Fruit fly (Drosophila melanogaster) whole organism, embryonic: ENCODE results near the gene CG15390.
A peak's percentile ranks its signal among the peaks of the same experiment; 100 is the strongest.

Source experiments
- Ada2b ChIP-seq: fragments of 200-800 bp; sonication (Bioruptor generic); IDR thresholded peaks from 2 replicates; pipeline ENCODE4 v1.3.6; 2022; ENCODE audit warnings: missing biosample characterization, missing genetic modification characterization
- CG11398 ChIP-seq: fragments of 200-800 bp; sonication (Bioruptor generic); optimal IDR thresholded peaks from 2 replicates; lab custom pipeline; 2016; ENCODE audit warnings: missing biosample characterization, missing genetic modification characterization
- CG12744 ChIP-seq: fragments of 200-800 bp; sonication (Bioruptor generic); optimal IDR thresholded peaks from 2 replicates; lab custom pipeline; 2016; ENCODE audit warnings: missing biosample characterization, missing genetic modification characterization
- CG14441 ChIP-seq: fragments of 200-800 bp; sonication (Bioruptor generic); IDR thresholded peaks from 2 replicates; pipeline ENCODE4 v1.3.6; 2022; ENCODE audit warnings: missing biosample characterization, missing genetic modification characterization
- CG15696 ChIP-seq: fragments of 200-800 bp; sonication (Bioruptor generic); optimal IDR thresholded peaks from 2 replicates; lab custom pipeline; 2019; ENCODE audit warnings: missing biosample characterization, mild to moderate bottlenecking, missing genetic modification characterization, moderate library complexity
- CG16815 ChIP-seq: fragments of 200-800 bp; sonication (Bioruptor generic); optimal IDR thresholded peaks from 3 replicates; lab custom pipeline; 2017; ENCODE audit warnings: missing biosample characterization, mild to moderate bottlenecking, missing genetic modification characterization
- CG17361 ChIP-seq: fragments of 200-800 bp; sonication (Bioruptor generic); IDR thresholded peaks from 3 replicates; pipeline ENCODE4 v1.3.6; 2022; ENCODE audit warnings: missing biosample characterization, missing genetic modification characterization
- CG18619 ChIP-seq: fragments of 200-800 bp; sonication (Bioruptor generic); optimal IDR thresholded peaks from 3 replicates; lab custom pipeline; 2017; ENCODE audit warnings: missing biosample characterization, mild to moderate bottlenecking, missing genetic modification characterization
- CG2875 ChIP-seq: fragments of 200-800 bp; sonication (Bioruptor generic); optimal IDR thresholded peaks from 2 replicates; lab custom pipeline; 2017; ENCODE audit warnings: missing biosample characterization, mild to moderate bottlenecking, missing genetic modification characterization, missing genetic modification reagents
- CG34224 ChIP-seq: fragments of 200-800 bp; sonication (Bioruptor generic); IDR thresholded peaks from 3 replicates; pipeline ENCODE4 v1.3.6; 2022; ENCODE audit warnings: missing biosample characterization, missing genetic modification characterization; ENCODE audit not compliant: partially characterized antibody
- CG3838 ChIP-seq: fragments of 200-800 bp; sonication (Bioruptor generic); optimal IDR thresholded peaks from 3 replicates; lab custom pipeline; 2016; ENCODE audit warnings: missing biosample characterization, missing genetic modification characterization
- CG4730 ChIP-seq: fragments of 200-800 bp; sonication (Bioruptor generic); IDR thresholded peaks from 2 replicates; pipeline ENCODE4 v1.3.6; 2022; ENCODE audit warnings: missing biosample characterization, missing genetic modification characterization
- CG5180 ChIP-seq: fragments of 200-800 bp; sonication (Bioruptor generic); optimal IDR thresholded peaks from 3 replicates; lab custom pipeline; 2017; ENCODE audit warnings: missing biosample characterization, missing genetic modification characterization, mild to moderate bottlenecking, moderate library complexity, missing genetic modification reagents
- CG9215 ChIP-seq: fragments of 200-800 bp; sonication (Bioruptor generic); IDR thresholded peaks from 2 replicates; pipeline ENCODE4 v1.3.6; 2022; ENCODE audit warnings: missing biosample characterization, missing genetic modification characterization
- D19B ChIP-seq: fragments of 200-800 bp; sonication (Bioruptor generic); optimal IDR thresholded peaks from 2 replicates; lab custom pipeline; 2017; ENCODE audit warnings: missing biosample characterization, mild to moderate bottlenecking, missing genetic modification characterization
- Dad ChIP-seq: fragments of 200-800 bp; sonication (Bioruptor generic); optimal IDR thresholded peaks from 3 replicates; lab custom pipeline; 2016; ENCODE audit warnings: missing biosample characterization, missing genetic modification characterization
- Deaf1 ChIP-seq: fragments of 200-800 bp; optimal IDR thresholded peaks from 3 replicates; lab custom pipeline; 2019; ENCODE audit warnings: missing biosample characterization, mild to moderate bottlenecking, missing genetic modification characterization, moderate library complexity
- Fer1 ChIP-seq: fragments of 200-800 bp; sonication (Bioruptor generic); optimal IDR thresholded peaks from 2 replicates; lab custom pipeline; 2017; ENCODE audit warnings: missing biosample characterization, mild to moderate bottlenecking, missing genetic modification characterization
- Fer3 ChIP-seq: fragments of 200-800 bp; sonication (Bioruptor generic); optimal IDR thresholded peaks from 2 replicates; lab custom pipeline; 2018; ENCODE audit warnings: missing biosample characterization, mild to moderate bottlenecking, missing genetic modification characterization, moderate library complexity
- H2.0 ChIP-seq: fragments of 200-800 bp; sonication (Bioruptor generic); IDR thresholded peaks from 2 replicates; pipeline ENCODE4 v1.3.6; 2022; ENCODE audit warnings: missing biosample characterization, missing genetic modification characterization
- Hand ChIP-seq: fragments of 200-800 bp; sonication (Bioruptor generic); optimal IDR thresholded peaks from 2 replicates; lab custom pipeline; 2017; ENCODE audit warnings: mild to moderate bottlenecking, missing biosample characterization, missing genetic modification reagents, missing genetic modification characterization
- Hey ChIP-seq: fragments of 200-800 bp; sonication (Bioruptor generic); optimal IDR thresholded peaks from 3 replicates; lab custom pipeline; 2018; ENCODE audit warnings: missing biosample characterization, mild to moderate bottlenecking, missing genetic modification characterization
- Hsf ChIP-seq: fragments of 200-800 bp; sonication (Bioruptor generic); optimal IDR thresholded peaks from 3 replicates; lab custom pipeline; 2016; ENCODE audit warnings: missing biosample characterization, missing genetic modification characterization
- Nf-YA ChIP-seq: fragments of 200-800 bp; sonication (Bioruptor generic); IDR thresholded peaks from 2 replicates; pipeline ENCODE4 v1.3.6; 2022; ENCODE audit warnings: missing biosample characterization, missing genetic modification characterization
- ac ChIP-seq: fragments of 200-800 bp; sonication (Bioruptor generic); optimal IDR thresholded peaks from 3 replicates; lab custom pipeline; 2017; ENCODE audit warnings: missing biosample characterization, mild to moderate bottlenecking, missing genetic modification characterization
- bigmax ChIP-seq: fragments of 200-800 bp; sonication (Bioruptor generic); optimal IDR thresholded peaks from 2 replicates; lab custom pipeline; 2018; ENCODE audit warnings: missing biosample characterization, mild to moderate bottlenecking, missing genetic modification characterization
- cg ChIP-seq: fragments of 200-800 bp; sonication (Bioruptor generic); optimal IDR thresholded peaks from 3 replicates; lab custom pipeline; 2019; ENCODE audit warnings: missing biosample characterization, mild to moderate bottlenecking, missing genetic modification characterization, moderate library complexity
- corto ChIP-seq: fragments of 200-800 bp; sonication (Bioruptor generic); optimal IDR thresholded peaks from 2 replicates; lab custom pipeline; 2016; ENCODE audit warnings: missing biosample characterization, mild to moderate bottlenecking, missing genetic modification characterization, moderate library complexity
- crc ChIP-seq: fragments of 200-800 bp; sonication (Bioruptor generic); optimal IDR thresholded peaks from 2 replicates; lab custom pipeline; 2016; ENCODE audit warnings: missing biosample characterization, missing genetic modification characterization
- dan ChIP-seq: fragments of 200-800 bp; sonication (Bioruptor generic); IDR thresholded peaks from 2 replicates; pipeline ENCODE4 v1.3.6; 2022; ENCODE audit warnings: missing biosample characterization, missing genetic modification characterization
- danr ChIP-seq: fragments of 200-800 bp; sonication (Bioruptor generic); IDR thresholded peaks from 2 replicates; pipeline ENCODE4 v1.3.6; 2022; ENCODE audit warnings: missing biosample characterization, missing genetic modification characterization
- en ChIP-seq: fragments of 200-800 bp; sonication (Bioruptor generic); optimal IDR thresholded peaks from 2 replicates; lab custom pipeline; 2016; ENCODE audit warnings: missing biosample characterization, missing genetic modification characterization
- exex ChIP-seq: fragments of 200-800 bp; sonication (Bioruptor generic); optimal IDR thresholded peaks from 4 replicates; lab custom pipeline; 2018; ENCODE audit warnings: missing biosample characterization, mild to moderate bottlenecking, missing genetic modification characterization, moderate library complexity
- fd64A ChIP-seq: fragments of 200-800 bp; sonication (Bioruptor generic); optimal IDR thresholded peaks from 3 replicates; lab custom pipeline; 2018; ENCODE audit warnings: missing biosample characterization, mild to moderate bottlenecking, missing genetic modification characterization
- hth ChIP-seq: fragments of >200 bp; optimal IDR thresholded peaks from 2 replicates; lab custom pipeline; 2017; ENCODE audit warnings: inconsistent platforms
- nau ChIP-seq: fragments of 200-800 bp; sonication (Bioruptor generic); optimal IDR thresholded peaks from 3 replicates; lab custom pipeline; 2017; ENCODE audit warnings: missing biosample characterization, mild to moderate bottlenecking, missing genetic modification characterization, missing genetic modification reagents
- odd ChIP-seq: fragments of 200-800 bp; sonication (Bioruptor generic); optimal IDR thresholded peaks from 2 replicates; lab custom pipeline; 2017; ENCODE audit warnings: missing biosample characterization, mild to moderate bottlenecking, missing genetic modification characterization
- p53 ChIP-seq: fragments of 200-800 bp; sonication (Bioruptor generic); optimal IDR thresholded peaks from 2 replicates; lab custom pipeline; 2016; ENCODE audit warnings: missing biosample characterization, missing genetic modification characterization
- repo ChIP-seq: fragments of 200-800 bp; sonication (Bioruptor generic); optimal IDR thresholded peaks from 2 replicates; lab custom pipeline; 2016; ENCODE audit warnings: missing biosample characterization, missing genetic modification characterization
- row ChIP-seq: fragments of 200-800 bp; sonication (Bioruptor generic); IDR thresholded peaks from 3 replicates; pipeline ENCODE4 v1.3.6; 2022; ENCODE audit warnings: missing biosample characterization, missing genetic modification characterization
- slbo ChIP-seq: fragments of 200-800 bp; sonication (Bioruptor generic); IDR thresholded peaks from 2 replicates; pipeline ENCODE4 v1.3.6; 2022; ENCODE audit warnings: missing biosample characterization, missing genetic modification characterization
- slou ChIP-seq: fragments of 200-800 bp; sonication (Bioruptor generic); optimal IDR thresholded peaks from 3 replicates; lab custom pipeline; 2016; ENCODE audit warnings: missing biosample characterization, missing genetic modification characterization
- sqz ChIP-seq: fragments of 200-800 bp; sonication (Bioruptor generic); optimal IDR thresholded peaks from 3 replicates; lab custom pipeline; 2018; ENCODE audit warnings: missing biosample characterization, mild to moderate bottlenecking, missing genetic modification characterization
- tap ChIP-seq: fragments of 200-800 bp; optimal IDR thresholded peaks from 3 replicates; lab custom pipeline; 2019; ENCODE audit warnings: missing biosample characterization, mild to moderate bottlenecking, missing genetic modification characterization, moderate library complexity
- twi ChIP-seq: fragments of 200-800 bp; optimal IDR thresholded peaks from 2 replicates; lab custom pipeline; 2019; ENCODE audit warnings: missing biosample characterization, mild to moderate bottlenecking, missing genetic modification characterization, moderate library complexity
- unc-4 ChIP-seq: fragments of 200-800 bp; sonication (Bioruptor generic); IDR thresholded peaks from 2 replicates; pipeline ENCODE4 v1.3.6; 2022; ENCODE audit warnings: missing biosample characterization, missing genetic modification characterization; ENCODE audit not compliant: partially characterized antibody
- unpg ChIP-seq: fragments of 200-800 bp; sonication (Bioruptor generic); optimal IDR thresholded peaks from 3 replicates; lab custom pipeline; 2018; ENCODE audit warnings: missing biosample characterization, mild to moderate bottlenecking, missing genetic modification characterization, moderate library complexity
- wek ChIP-seq: fragments of 200-800 bp; sonication (Bioruptor generic); optimal IDR thresholded peaks from 3 replicates; lab custom pipeline; 2018; ENCODE audit warnings: missing biosample characterization, mild to moderate bottlenecking, missing genetic modification characterization, moderate library complexity
- wor ChIP-seq: fragments of 200-800 bp; sonication (Bioruptor generic); IDR thresholded peaks from 2 replicates; pipeline ENCODE4 v1.3.6; 2022; ENCODE audit warnings: missing biosample characterization, missing genetic modification characterization
- yki ChIP-seq: fragments of >200 bp; optimal IDR thresholded peaks from 3 replicates; lab custom pipeline; 2018

The CG15390 gene

DNA sequence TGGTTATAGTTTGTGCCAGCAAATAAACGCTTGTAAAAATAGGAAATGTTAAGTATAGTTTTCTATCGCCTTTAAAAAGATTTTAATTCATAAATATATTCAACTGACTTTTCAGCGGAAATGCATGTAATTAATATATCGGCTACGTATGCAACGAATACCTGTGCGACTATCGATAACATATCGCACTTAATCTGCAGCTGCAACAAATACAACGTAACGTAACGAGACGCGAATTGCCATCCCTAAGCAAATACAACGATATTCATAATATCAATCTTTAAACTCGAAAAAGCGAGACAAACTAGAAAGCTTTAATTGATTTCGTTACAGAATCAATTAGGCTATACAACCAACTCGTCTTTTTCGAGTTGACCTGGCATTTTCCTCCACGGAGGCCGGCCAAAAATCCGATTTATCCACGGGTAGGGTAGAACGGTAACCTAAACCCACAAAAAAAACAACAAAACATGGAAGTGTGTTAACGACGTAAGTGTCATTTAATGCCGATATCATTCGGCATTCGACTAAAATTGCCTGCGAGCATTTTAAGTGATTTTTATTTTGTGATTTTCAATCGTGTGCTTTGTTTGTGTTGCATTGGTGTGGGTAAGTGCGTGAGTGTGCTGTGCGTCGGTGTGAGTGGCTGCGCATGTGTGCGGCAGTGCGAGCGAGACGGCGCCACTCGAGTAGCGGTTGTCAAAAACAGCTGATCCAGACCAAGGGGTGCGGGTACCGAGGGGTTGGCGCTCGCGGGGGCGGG, 1.3 kb downstream of the CG15390 start, which contains the start of gene Atxn7 (continued):
- TF ChIP-seq Nf-YA, result 0 out of 2 replicates have a peak, but pooled peaks have one; percentile 11
- peak; percentile 38; the same call in 1 of the 2 replicates for TF ChIP-seq slbo (GFP tag; lab: Robert Waterston, UW)
- peak; percentile 40 for TF ChIP-seq CG5180 (GFP tag; lab: Kevin White, UChicago)
- TF ChIP-seq nau, result peak; percentile 48
- no peak for TF ChIP-seq Hand (GFP tag; lab: Kevin White, UChicago)
- peak; percentile 42 for TF ChIP-seq crc (GFP tag; lab: Kevin White, UChicago)
- peak; percentile 74 for TF ChIP-seq Hsf
- peak; percentile 3 for TF ChIP-seq CG11398 (GFP tag; lab: Kevin White, UChicago)
- TF ChIP-seq CG16815 (GFP tag; lab: Kevin White, UChicago), result no peak
- peak; percentile 65 for TF ChIP-seq Fer1 (GFP tag; lab: Kevin White, UChicago)
- TF ChIP-seq CG2875 (GFP tag; lab: Kevin White, UChicago), result peak; percentile 73
- TF ChIP-seq CG14441 (GFP tag; lab: Robert Waterston, UW), result peak; percentile 63
- TF ChIP-seq Dad (GFP tag; lab: Kevin White, UChicago), result peak; percentile 36
- TF ChIP-seq sqz (GFP tag; lab: Kevin White, UChicago), result peak; percentile 62
- no peak for TF ChIP-seq CG4730 (GFP tag; lab: Robert Waterston, UW)
- peak; percentile 71 for TF ChIP-seq fd64A
- no peak for TF ChIP-seq dan (GFP tag; lab: Robert Waterston, UW)
- TF ChIP-seq cg (GFP tag; lab: Kevin White, UChicago), result peak; percentile 99
- TF ChIP-seq Hey (tag; lab: Kevin White, UChicago), result peak; percentile 47
- TF ChIP-seq p53 (GFP tag; lab: Kevin White, UChicago), result peak; percentile 61
- peak; percentile 80 for TF ChIP-seq unpg
- peak; percentile 84 for TF ChIP-seq CG18619 (GFP tag; lab: Kevin White, UChicago)
- peak; percentile 63 for TF ChIP-seq Fer3 (tag; lab: Kevin White, UChicago)
- peak; percentile 43 for TF ChIP-seq en (GFP tag; lab: Kevin White, UChicago)
- TF ChIP-seq tap (tag; lab: Kevin White, UChicago), result peak; percentile 43
- peak; percentile 88 for TF ChIP-seq unc-4
- peak; percentile 20 for TF ChIP-seq Deaf1 (tag; lab: Kevin White, UChicago)
- no peak for TF ChIP-seq hth (lab: Kevin White, UChicago)
- TF ChIP-seq H2.0, result peak; percentile 8; the same call in 1 of the 2 replicates
- peak; percentile 53 for TF ChIP-seq exex (tag; lab: Kevin White, UChicago)
- TF ChIP-seq yki, result no peak
- no peak for TF ChIP-seq corto (GFP tag; lab: Kevin White, UChicago)
- peak; percentile 40 for TF ChIP-seq CG12744 (GFP tag; lab: Kevin White, UChicago)
- peak; percentile 97 for TF ChIP-seq CG34224
- peak; percentile 67 for TF ChIP-seq odd (GFP tag; lab: Kevin White, UChicago)
- TF ChIP-seq CG3838, result peak; percentile 82
- peak; percentile 85 for TF ChIP-seq wek (GFP tag; lab: Kevin White, UChicago)
- TF ChIP-seq repo (GFP tag; lab: Kevin White, UChicago), result peak; percentile 1
- peak; percentile 42; the same call in 1 of the 2 replicates for TF ChIP-seq Ada2b (GFP tag; lab: Robert Waterston, UW)
- peak; percentile 34 for TF ChIP-seq twi (tag; lab: Kevin White, UChicago)
- no peak for TF ChIP-seq CG9215 (GFP tag; lab: Robert Waterston, UW)
- TF ChIP-seq danr (GFP tag; lab: Robert Waterston, UW), result no peak
- 0 out of 2 replicates have a peak, but pooled peaks have one; percentile 22 for TF ChIP-seq wor (GFP tag; lab: Robert Waterston, UW)
- TF ChIP-seq bigmax, result peak; percentile 50
- peak; percentile 68; the same call in 2 of the 3 replicates for TF ChIP-seq CG17361 (GFP tag; lab: Robert Waterston, UW)
- peak; percentile 72 for TF ChIP-seq ac (GFP tag; lab: Kevin White, UChicago)
- TF ChIP-seq CG15696 (tag; lab: Kevin White, UChicago), result no peak
- TF ChIP-seq D19B, result no peak
- TF ChIP-seq slou, result no peak
- peak; percentile 62 for TF ChIP-seq row (GFP tag; lab: Robert Waterston, UW)
